Fruit fly (Drosophila melanogaster) whole organism, wandering third instar larva: ENCODE results near the gene DhpD.

Experiments
- Abd-B ChIP-seq: fragments of >200 bp; optimal IDR thresholded peaks from 2 replicates; lab custom pipeline; 2017; ENCODE audit warnings: missing biosample characterization, missing genetic modification characterization
- CG32264 ChIP-seq: fragments of 200-800 bp; sonication (Bioruptor generic); optimal IDR thresholded peaks from 2 replicates; lab custom pipeline; 2016; ENCODE audit warnings: missing biosample characterization, missing genetic modification characterization
- CG9705 ChIP-seq: fragments of 200-800 bp; sonication (Bioruptor generic); optimal IDR thresholded peaks from 2 replicates; lab custom pipeline; 2018; ENCODE audit warnings: missing biosample characterization, mild to moderate bottlenecking, missing genetic modification characterization
- CrebA ChIP-seq: fragments of 200-800 bp; sonication (Bioruptor generic); optimal IDR thresholded peaks from 2 replicates; lab custom pipeline; 2016; ENCODE audit warnings: missing biosample characterization, mild to moderate bottlenecking, missing genetic modification characterization, borderline replicate concordance
- Dfd ChIP-seq: fragments of >200 bp; optimal IDR thresholded peaks from 2 replicates; lab custom pipeline; 2017; ENCODE audit warnings: missing biosample characterization, missing genetic modification characterization
- Dif ChIP-seq: fragments of 200-275, 200-300 bp; sonication (Bioruptor generic); optimal IDR thresholded peaks from 2 replicates; lab custom pipeline; 2018; ENCODE audit warnings: missing biosample characterization, missing genetic modification characterization; ENCODE audit not compliant: partially characterized antibody
- GATAd ChIP-seq: sonication (Bioruptor generic); optimal IDR thresholded peaks from 2 replicates; lab custom pipeline; 2016; ENCODE audit warnings: missing biosample characterization, missing genetic modification characterization
- HLH106 ChIP-seq: fragments of 200-800 bp; optimal IDR thresholded peaks from 3 replicates; lab custom pipeline; 2019; ENCODE audit warnings: missing biosample characterization, mild to moderate bottlenecking, missing genetic modification characterization, moderate library complexity
- Hnf4 ChIP-seq: fragments of 200-800 bp; sonication (Bioruptor generic); optimal IDR thresholded peaks from 2 replicates; lab custom pipeline; 2016; ENCODE audit warnings: missing biosample characterization, mild to moderate bottlenecking, missing genetic modification characterization
- Hr78 ChIP-seq: fragments of >200 bp; optimal IDR thresholded peaks from 2 replicates; lab custom pipeline; 2017; ENCODE audit warnings: missing biosample characterization, missing genetic modification characterization
- Hr83 ChIP-seq: fragments of 200-300 bp; sonication (Bioruptor generic); optimal IDR thresholded peaks from 2 replicates; lab custom pipeline; 2016; ENCODE audit warnings: missing biosample characterization, mild to moderate bottlenecking, missing genetic modification characterization, moderate library complexity; ENCODE audit not compliant: poor library complexity, severe bottlenecking
- Jra ChIP-seq: sonication (Bioruptor generic); optimal IDR thresholded peaks from 2 replicates; lab custom pipeline; 2016; ENCODE audit warnings: missing biosample characterization, missing genetic modification characterization
- Mio ChIP-seq: sonication (Bioruptor generic); optimal IDR thresholded peaks from 2 replicates; lab custom pipeline; 2016; ENCODE audit warnings: missing biosample characterization, missing genetic modification characterization
- Myc ChIP-seq: fragments of >200 bp; optimal IDR thresholded peaks from 2 replicates; lab custom pipeline; 2017
- N ChIP-seq: fragments of >200 bp; optimal IDR thresholded peaks from 2 replicates; lab custom pipeline; 2018; ENCODE audit warnings: missing biosample characterization, missing external identifiers, missing genetic modification characterization
- OdsH ChIP-seq: fragments of 200-800 bp; sonication (Bioruptor generic); optimal IDR thresholded peaks from 2 replicates; lab custom pipeline; 2016; ENCODE audit warnings: missing biosample characterization, mild to moderate bottlenecking, missing genetic modification characterization
- Rel ChIP-seq, 2 experiments: fragments of 200-800 bp; sonication (Bioruptor generic) in 1 of 2; optimal IDR thresholded peaks; 2 replicates in 1 of 2; 3 replicates in 1 of 2; lab custom pipeline; 2016 to 2019; ENCODE audit warnings: mild to moderate bottlenecking in 2 of 2, missing biosample characterization in 2 of 2, missing genetic modification characterization in 2 of 2, moderate library complexity in 1 of 2
- Sp1 ChIP-seq: fragments of 200-800 bp; sonication (Bioruptor generic); optimal IDR thresholded peaks from 3 replicates; lab custom pipeline; 2019; ENCODE audit warnings: missing biosample characterization, mild to moderate bottlenecking, missing genetic modification characterization, moderate library complexity
- Vsx2 ChIP-seq: fragments of 200-300, 225-300 bp; sonication (Bioruptor generic); optimal IDR thresholded peaks from 2 replicates; lab custom pipeline; 2018; ENCODE audit warnings: missing biosample characterization, missing genetic modification characterization; ENCODE audit not compliant: partially characterized antibody
- br ChIP-seq: fragments of 200-800 bp; sonication (Bioruptor generic); optimal IDR thresholded peaks from 2 replicates; lab custom pipeline; 2016; ENCODE audit warnings: missing biosample characterization, missing genetic modification characterization
- brk ChIP-seq: fragments of 200-800 bp; sonication (Bioruptor generic); optimal IDR thresholded peaks from 2 replicates; lab custom pipeline; 2016; ENCODE audit warnings: missing biosample characterization, mild to moderate bottlenecking, missing genetic modification characterization
- dl ChIP-seq, 2 experiments: fragments of 175-275, 200-275 bp in 1 of 2; fragments of 200-275 bp in 1 of 2; sonication (Bioruptor generic); optimal IDR thresholded peaks; lab custom pipeline; 2018; ENCODE audit warnings: mild to moderate bottlenecking in 2 of 2, missing biosample characterization in 2 of 2, missing genetic modification characterization in 2 of 2, moderate library complexity in 2 of 2; ENCODE audit not compliant: partially characterized antibody in 2 of 2, insufficient read depth in 1 of 2
- dmrt93B ChIP-seq: fragments of 200-800 bp; sonication (Bioruptor generic); optimal IDR thresholded peaks from 2 replicates; lab custom pipeline; 2018; ENCODE audit warnings: missing biosample characterization, mild to moderate bottlenecking, missing genetic modification characterization
- dsf ChIP-seq: sonication (Bioruptor generic); optimal IDR thresholded peaks from 2 replicates; lab custom pipeline; 2016; ENCODE audit warnings: missing biosample characterization, missing genetic modification characterization, borderline replicate concordance
- ey ChIP-seq: fragments of 200-800 bp; sonication (Bioruptor generic); optimal IDR thresholded peaks from 2 replicates; lab custom pipeline; 2016; ENCODE audit warnings: missing biosample characterization, missing genetic modification characterization
- foxo ChIP-seq, 2 experiments: fragments of 200-800 bp; sonication (Bioruptor generic); optimal IDR thresholded peaks; 2 replicates in 1 of 2; 3 replicates in 1 of 2; lab custom pipeline; 2016 to 2017; ENCODE audit warnings: missing biosample characterization in 2 of 2, missing genetic modification characterization in 2 of 2
- fru ChIP-seq: fragments of 200-800 bp; sonication (Bioruptor generic); optimal IDR thresholded peaks from 3 replicates; lab custom pipeline; 2016; ENCODE audit warnings: missing biosample characterization, mild to moderate bottlenecking, missing genetic modification characterization
- h ChIP-seq: fragments of 200-800 bp; sonication (Bioruptor generic); optimal IDR thresholded peaks from 3 replicates; lab custom pipeline; 2016; ENCODE audit warnings: missing biosample characterization, mild to moderate bottlenecking, missing genetic modification characterization
- jim ChIP-seq: fragments of 175-275, 200-325 bp; sonication (Bioruptor generic); optimal IDR thresholded peaks from 2 replicates; lab custom pipeline; 2016; ENCODE audit warnings: missing biosample characterization, mild to moderate bottlenecking, missing genetic modification characterization
- lola ChIP-seq: fragments of >200 bp; optimal IDR thresholded peaks from 2 replicates; lab custom pipeline; 2017; ENCODE audit warnings: missing biosample characterization, missing genetic modification characterization
- pan ChIP-seq: fragments of >200 bp; optimal IDR thresholded peaks from 2 replicates; lab custom pipeline; 2017
- psq ChIP-seq: fragments of 200-800 bp; sonication (Bioruptor generic); optimal IDR thresholded peaks from 3 replicates; lab custom pipeline; 2017; ENCODE audit warnings: missing biosample characterization, mild to moderate bottlenecking, missing genetic modification characterization, moderate library complexity
- rgr ChIP-seq: fragments of 200-800 bp; sonication (Bioruptor generic); optimal IDR thresholded peaks from 3 replicates; lab custom pipeline; 2016; ENCODE audit warnings: missing biosample characterization, mild to moderate bottlenecking, missing genetic modification characterization
- sage ChIP-seq: fragments of 200-800 bp; sonication (Bioruptor generic); optimal IDR thresholded peaks from 2 replicates; lab custom pipeline; 2016; ENCODE audit warnings: missing biosample characterization, mild to moderate bottlenecking, missing genetic modification characterization
- sv ChIP-seq: fragments of 200-800 bp; sonication (Bioruptor generic); optimal IDR thresholded peaks from 3 replicates; lab custom pipeline; 2016; ENCODE audit warnings: missing biosample characterization, missing genetic modification characterization
- tai ChIP-seq: sonication (Bioruptor generic); optimal IDR thresholded peaks from 2 replicates; lab custom pipeline; 2016; ENCODE audit warnings: missing biosample characterization, missing genetic modification characterization
- usp ChIP-seq: fragments of >200 bp; optimal IDR thresholded peaks from 2 replicates; lab custom pipeline; 2017; ENCODE audit warnings: missing biosample characterization, missing genetic modification characterization
- woc ChIP-seq: sonication (Bioruptor generic); optimal IDR thresholded peaks from 2 replicates; lab custom pipeline; 2016; ENCODE audit warnings: missing biosample characterization, mild to moderate bottlenecking, missing genetic modification characterization

Gene DhpD

dm6 chr3R:4232139-4233017 is 3.3 kb upstream of the DhpD start, which contains the start of gene CG14641:
Gene CG14641 (minus strand): TSS chr3R:4232342.
- TF ChIP-seq sage (GFP tag; lab: Kevin White, UChicago), result no peak
- TF ChIP-seq Hr83 (GFP tag; lab: Kevin White, UChicago), result no peak
- TF ChIP-seq CG32264 (GFP tag; lab: Kevin White, UChicago), result no peak
- TF ChIP-seq CG9705 (GFP tag; lab: Kevin White, UChicago), result no peak
- TF ChIP-seq br (GFP tag; lab: Kevin White, UChicago), result no peak
- peak; percentile 40 for TF ChIP-seq dmrt93B
- no peak for TF ChIP-seq dsf (GFP tag; lab: Kevin White, UChicago)
- TF ChIP-seq h (GFP tag; lab: Kevin White, UChicago), result no peak
- no peak for TF ChIP-seq pan (lab: Kevin White, UChicago)
- peak; percentile 82 for TF ChIP-seq Hr78 (GFP tag; lab: Kevin White, UChicago)
- no peak for TF ChIP-seq Mio (GFP tag; lab: Kevin White, UChicago)
- TF ChIP-seq woc (GFP tag; lab: Kevin White, UChicago), result peak; percentile 63
- no peak for TF ChIP-seq Sp1
- no peak for TF ChIP-seq rgr (GFP tag; lab: Kevin White, UChicago)
- TF ChIP-seq Myc (lab: Kevin White, UChicago), result peak; percentile 9
- no peak for TF ChIP-seq Jra (GFP tag; lab: Kevin White, UChicago)
- no peak for TF ChIP-seq foxo (GFP tag; optimal IDR thresholded peaks at IDR 0.05; lab: Kevin White, UChicago)
- peak; percentile 7 for TF ChIP-seq HLH106 (tag; lab: Kevin White, UChicago)
- TF ChIP-seq ey, result no peak
- TF ChIP-seq GATAd, result no peak
- no peak for TF ChIP-seq usp (GFP tag; lab: Kevin White, UChicago)
- no peak for TF ChIP-seq fru (GFP tag; lab: Kevin White, UChicago)
- no peak for TF ChIP-seq OdsH (GFP tag; lab: Kevin White, UChicago)
- TF ChIP-seq CrebA (GFP tag; lab: Kevin White, UChicago), result no peak
- TF ChIP-seq Rel (GFP tag; optimal IDR thresholded peaks at IDR 0.05; lab: Kevin White, UChicago), result no peak
- no peak for TF ChIP-seq Rel (tag; optimal IDR thresholded peaks at IDR 0.05; lab: Kevin White, UChicago)
- TF ChIP-seq Hnf4 (GFP tag; lab: Kevin White, UChicago), result no peak
- no peak for TF ChIP-seq Dfd
- no peak for TF ChIP-seq Dif (GFP tag; lab: Kevin White, UChicago)
- TF ChIP-seq Vsx2 (GFP tag; lab: Kevin White, UChicago), result no peak
- TF ChIP-seq Abd-B, result peak; percentile 63
- TF ChIP-seq psq (GFP tag; lab: Kevin White, UChicago), result no peak
- peak; percentile 98 for TF ChIP-seq lola (GFP tag; lab: Kevin White, UChicago)
- TF ChIP-seq jim, result no peak
- TF ChIP-seq N (GFP tag; lab: Kevin White, UChicago), result peak; percentile 86
- TF ChIP-seq dl (GFP tag; optimal IDR thresholded peaks at IDR 0.05; lab: Kevin White, UChicago; ENCODE audit: insufficient read depth in 1 of 2, partially characterized antibody in 2 of 2), result no peak
- TF ChIP-seq brk, result no peak
- no peak for TF ChIP-seq sv (GFP tag; lab: Kevin White, UChicago)
- no peak for TF ChIP-seq tai
- TF ChIP-seq, all 38 proteins: peak for 8

- TF ChIP-seq Abd-B (no peak), Hnf4 (GFP tag; lab: Kevin White, UChicago) (no peak), sage (GFP tag; lab: Kevin White, UChicago) (no peak), foxo (GFP tag; optimal IDR thresholded peaks at IDR 0.05; lab: Kevin White, UChicago) (no peak), dsf (GFP tag; lab: Kevin White, UChicago) (no peak), Dfd (no peak), N (GFP tag; lab: Kevin White, UChicago) (no peak), CrebA (GFP tag; lab: Kevin White, UChicago) (no peak), br (GFP tag; lab: Kevin White, UChicago) (no peak), fru (GFP tag; lab: Kevin White, UChicago) (no peak)
Observed at dm6 chr3R:4228426-4228825, 612 bp downstream of the DhpD start.
